Fruit fly (Drosophila melanogaster) whole organism, pupa: ENCODE results near the gene Srp54.
A peak's percentile ranks its signal among the peaks of the same experiment; 100 is the strongest.

ENCODE experiments used
- CG10348 ChIP-seq: fragments of 200-800 bp; sonication (Bioruptor generic); IDR thresholded peaks from 2 replicates; pipeline ENCODE4 v1.3.6; 2022; ENCODE audit warnings: missing biosample characterization, missing genetic modification characterization
- CG32121 ChIP-seq: fragments of 200-800 bp; sonication (Bioruptor generic); IDR thresholded peaks from 2 replicates; pipeline ENCODE4 v1.3.6; 2022; ENCODE audit warnings: missing biosample characterization, missing genetic modification characterization

DNA sequence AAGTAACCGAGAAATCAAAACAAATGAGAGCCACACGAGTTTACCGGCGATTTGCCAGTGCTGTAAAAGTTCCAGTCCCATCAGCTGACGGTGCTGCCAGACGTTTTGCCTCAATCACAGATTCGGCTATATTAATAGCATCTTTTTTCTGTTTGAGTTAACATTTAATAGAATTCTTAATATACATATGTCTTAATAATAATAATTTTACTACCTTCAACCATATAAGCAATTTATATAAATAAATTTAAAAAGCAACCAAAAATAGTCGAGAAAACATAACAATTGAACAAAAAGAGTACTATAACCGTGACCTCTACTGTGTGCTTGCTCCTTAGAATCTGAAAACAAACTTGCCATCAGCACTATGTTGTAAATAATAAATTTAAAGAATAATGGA is 41.4 kb downstream of the Srp54 start, which contains the start of the genes CG13126 and CG4709:
- TF ChIP-seq CG10348 (GFP tag; lab: Robert Waterston, UW) (no peak), CG32121 (GFP tag; lab: Robert Waterston, UW) (peak; percentile 89)
